Worm (Caenorhabditis elegans): Measurements from ENCODE around the gene srh-215.

srh-215 gene

ce11 chrV:16840283-16840682 is 8.5 kb upstream of the srh-215 start:
- TF ChIP-seq unc-62 (GFP tag; optimal IDR thresholded peaks at IDR 0.05): no peak

- TF ChIP-seq unc-62 (GFP tag; optimal IDR thresholded peaks at IDR 0.05): no peak
Observed at ce11 chrV:16838435-16838834, 6.6 kb upstream of the srh-215 start.

ce11 chrV:16836100-16836499 is 4.3 kb upstream of the srh-215 start:
- TF ChIP-seq unc-62 (GFP tag; optimal IDR thresholded peaks at IDR 0.05): no peak

DNA sequence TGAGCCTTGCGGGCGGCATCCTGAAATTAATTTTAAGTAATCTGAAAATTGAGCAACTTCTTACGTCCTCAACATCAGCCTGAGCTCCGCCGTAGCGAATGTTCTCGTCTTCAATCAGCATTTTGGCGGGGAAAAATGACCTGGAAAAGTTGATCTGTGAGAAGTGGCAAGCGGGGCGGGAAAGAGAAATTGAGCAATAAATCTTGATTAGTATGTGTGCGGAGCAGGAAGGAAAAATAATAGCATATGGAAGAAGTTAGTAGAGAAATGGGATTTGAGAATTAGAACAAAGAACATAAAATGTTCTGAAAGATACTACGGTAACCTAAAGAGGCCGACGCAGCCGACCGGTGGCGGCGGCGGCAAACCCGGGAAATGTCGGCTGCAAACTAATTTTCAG is 3.2 kb upstream of the srh-215 start, which contains the start of gene tni-3:
tni-3 (minus strand) TSS at position 140 of the 400 bp plus-strand sequence.
- TF ChIP-seq unc-62 (GFP tag; optimal IDR thresholded peaks at IDR 0.05): no peak

ce11 chrV:16833672-16834071 is 1.9 kb upstream of the srh-215 start:
- TF ChIP-seq unc-62 (GFP tag; optimal IDR thresholded peaks at IDR 0.05): no peak

DNA sequence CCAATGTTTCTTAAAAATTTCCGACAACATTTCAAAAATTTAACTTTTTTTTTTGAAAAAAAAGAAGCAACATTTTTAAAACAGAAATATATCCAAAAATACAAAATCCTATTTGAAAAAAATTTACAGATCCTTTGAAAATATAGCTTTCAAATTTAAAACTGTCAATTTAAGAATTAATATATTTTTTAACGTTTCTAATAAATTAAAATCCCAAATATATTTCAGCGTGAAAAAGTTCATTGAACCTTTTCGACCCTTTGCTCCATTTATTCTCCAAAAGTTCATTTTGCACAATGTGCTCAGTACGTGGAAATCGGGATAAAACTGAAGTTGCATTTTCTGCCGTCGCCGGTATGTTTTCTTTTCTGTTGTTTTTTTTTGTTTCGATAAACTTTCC is 1.0 kb upstream of the srh-215 start, which contains the start of gene phy-3:
phy-3 (plus strand) TSS at position 301 of the 400 bp plus-strand sequence.
- no peak for TF ChIP-seq unc-62 (GFP tag; optimal IDR thresholded peaks at IDR 0.05)

DNA sequence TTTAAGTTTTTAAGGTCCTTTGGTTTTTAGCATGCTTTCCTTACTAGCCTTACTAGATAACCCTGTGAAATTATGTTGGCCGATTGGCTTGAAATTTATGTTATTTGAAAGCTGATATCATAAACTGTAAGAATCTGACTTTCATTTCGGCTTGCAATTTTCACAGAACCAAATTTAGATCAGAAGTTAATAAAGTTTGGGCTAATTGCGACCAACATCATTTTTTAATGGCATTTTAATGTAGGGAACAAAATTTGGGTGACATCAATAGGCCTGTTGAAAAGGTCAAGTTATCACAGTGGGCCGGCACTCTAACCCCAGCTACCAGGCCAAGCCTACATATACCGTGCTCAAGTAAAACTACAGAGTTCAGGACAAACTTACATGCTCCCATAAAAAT is 511 bp downstream of the srh-215 start:
- TF ChIP-seq unc-62 (GFP tag; optimal IDR thresholded peaks at IDR 0.05): no peak

ce11 chrV:16829396-16829795 is 2.4 kb downstream of the srh-215 start, which contains the start of gene srh-214:
srh-214 (minus strand) TSS chrV:16829755.
- TF ChIP-seq unc-62 (GFP tag; optimal IDR thresholded peaks at IDR 0.05): no peak

DNA sequence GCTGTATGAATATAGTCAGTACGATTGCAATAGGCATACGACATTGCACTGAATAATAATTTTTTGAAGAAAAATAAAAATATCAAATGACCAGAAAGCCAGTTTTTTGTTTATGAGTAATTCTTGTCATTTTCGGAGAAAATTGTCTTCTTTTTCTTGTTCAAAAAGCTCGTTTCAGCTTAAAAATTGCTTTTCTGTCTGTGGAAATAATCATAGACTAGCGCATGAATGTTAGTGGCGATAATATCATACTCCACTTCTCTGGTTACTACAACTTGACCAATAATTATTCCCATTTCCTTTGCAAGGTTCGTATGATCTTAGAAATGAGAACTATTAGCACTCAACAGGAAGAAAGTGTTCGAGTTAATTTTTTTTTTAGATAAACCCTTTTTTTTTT is 4.3 kb downstream of the srh-215 start, which contains the start of gene srh-216:
srh-216 (minus strand) TSS at position 101 of the 400 bp plus-strand sequence.
- no peak for TF ChIP-seq unc-62 (GFP tag; optimal IDR thresholded peaks at IDR 0.05)

DNA sequence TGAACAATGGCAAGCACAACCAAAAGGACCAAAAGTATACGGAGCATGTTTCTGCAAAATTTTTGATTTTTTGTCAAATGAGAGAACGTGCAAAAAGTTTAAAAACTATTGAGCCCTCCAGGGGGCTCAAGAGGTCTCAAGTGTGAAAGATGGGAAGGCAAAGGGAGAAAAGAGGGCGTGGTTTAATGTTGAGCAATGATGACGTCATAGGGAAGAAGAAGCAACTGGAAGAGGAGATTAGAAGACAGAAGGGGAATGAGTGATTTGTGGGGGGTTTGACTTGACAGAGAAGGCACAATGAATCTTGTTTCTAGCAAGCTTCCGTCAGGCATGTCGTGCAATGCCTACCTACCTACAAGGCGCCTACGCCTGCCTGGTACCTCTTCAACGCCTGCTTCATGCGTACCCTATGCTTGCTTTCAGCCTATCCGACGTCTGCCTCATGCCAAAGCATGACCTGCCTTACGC is 10.5 kb downstream of the srh-215 start, which contains the start of gene T20B3.14:
T20B3.14 (minus strand) TSS at position 51 of the 468 bp plus-strand sequence.
- TF ChIP-seq unc-62 (GFP tag; optimal IDR thresholded peaks at IDR 0.05): no peak

ce11 chrV:16816707-16817106 is 15.1 kb downstream of the srh-215 start:
- TF ChIP-seq unc-62 (GFP tag; optimal IDR thresholded peaks at IDR 0.05): no peak

DNA sequence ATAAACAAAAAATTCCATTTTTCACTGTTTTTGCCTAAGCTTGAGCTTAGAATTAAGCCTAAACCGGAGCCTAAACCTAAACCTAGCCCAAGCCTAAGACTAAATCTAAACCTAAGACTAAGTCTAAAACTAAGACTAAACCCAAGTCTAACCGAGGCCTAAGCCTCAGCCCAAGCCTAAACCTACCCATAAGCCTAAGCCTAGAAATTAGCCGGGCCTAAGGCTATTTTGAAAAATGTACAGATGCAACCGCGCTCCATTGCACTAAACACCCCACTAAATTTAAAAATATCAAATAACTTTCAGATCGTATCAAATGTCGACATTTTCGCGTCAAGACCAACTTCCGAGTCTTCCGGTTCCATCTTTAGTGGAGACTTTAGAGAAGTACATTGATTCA is 16.6 kb downstream of the srh-215 start, which contains the start of gene T20B3.1:
T20B3.1 (plus strand) TSS at position 301 of the 400 bp plus-strand sequence.
- no peak for TF ChIP-seq unc-62 (GFP tag; optimal IDR thresholded peaks at IDR 0.05)

DNA sequence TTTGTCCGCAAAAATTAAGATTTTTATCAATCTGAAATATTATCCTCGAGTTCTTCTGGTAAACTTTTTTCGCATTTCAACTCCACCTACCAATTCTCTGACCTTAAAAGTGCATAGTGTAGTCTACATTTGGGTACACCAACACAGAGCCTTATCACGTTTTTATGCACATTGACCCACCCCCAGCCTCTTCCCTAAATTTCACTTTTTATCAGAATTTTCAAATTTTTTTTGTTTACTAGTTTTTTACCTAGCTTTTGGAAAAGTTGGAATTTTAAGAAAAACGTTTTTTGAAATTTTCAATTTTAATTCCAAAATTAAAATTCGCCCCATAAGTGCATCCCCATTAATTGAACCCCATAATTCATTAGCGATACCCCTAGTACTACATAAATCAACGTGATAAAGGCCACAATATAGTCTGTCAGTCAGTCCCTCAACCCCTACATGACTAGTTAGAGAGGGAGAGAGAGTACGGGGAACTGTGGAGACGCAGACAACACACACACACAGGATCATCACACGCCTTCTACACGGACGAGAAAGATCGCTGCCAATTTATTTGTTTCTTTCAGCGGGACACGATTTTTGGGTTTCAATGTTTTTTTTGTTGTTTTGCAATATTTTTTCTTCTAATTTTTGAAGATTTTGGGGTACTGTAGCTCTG is 17.1 kb downstream of the srh-215 start:
- no peak for TF ChIP-seq unc-62 (GFP tag; optimal IDR thresholded peaks at IDR 0.05)

ce11 chrV:16812371-16812770 is 19.4 kb downstream of the srh-215 start:
- no peak for TF ChIP-seq unc-62 (GFP tag; optimal IDR thresholded peaks at IDR 0.05)

DNA sequence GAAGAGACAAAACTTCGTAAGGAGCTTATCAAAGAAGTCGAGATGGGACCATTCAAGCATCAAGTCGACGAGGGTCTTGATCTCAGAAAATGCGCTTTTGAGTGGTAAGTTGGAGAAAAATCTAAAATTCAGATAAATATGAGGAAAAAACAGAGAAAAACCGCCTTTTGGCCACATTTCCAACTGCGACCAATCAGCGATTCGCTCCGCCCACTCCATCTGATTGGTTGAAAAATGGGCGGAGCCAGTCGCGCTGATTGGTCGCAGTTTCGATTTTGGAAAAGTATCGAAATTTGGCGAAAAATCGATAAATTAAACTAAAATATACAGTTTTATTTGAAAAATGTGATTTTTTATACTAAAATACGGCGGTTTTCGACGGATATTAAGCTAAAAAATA is 20.0 kb downstream of the srh-215 start:
- TF ChIP-seq unc-62 (GFP tag; optimal IDR thresholded peaks at IDR 0.05): no peak

DNA sequence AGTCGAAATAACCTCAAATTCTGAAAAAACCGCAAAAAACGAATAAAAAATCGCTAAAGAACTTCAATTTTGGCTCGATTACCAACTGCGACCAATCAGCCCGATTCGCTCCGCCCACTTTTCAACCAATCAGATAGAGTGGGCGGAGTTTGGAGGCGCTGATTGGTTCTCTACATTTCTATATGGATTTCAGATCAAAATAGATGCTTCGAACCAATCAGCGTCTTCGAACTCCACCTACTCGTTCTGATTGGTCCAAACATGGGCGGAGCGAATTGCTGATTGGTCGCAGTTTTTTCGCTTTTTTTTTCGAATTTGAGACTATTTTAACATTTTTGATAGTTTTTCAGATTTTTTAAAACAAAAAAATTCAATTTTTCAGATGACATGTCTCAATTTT is 23.7 kb downstream of the srh-215 start:
- TF ChIP-seq unc-62 (GFP tag; optimal IDR thresholded peaks at IDR 0.05): no peak

DNA sequence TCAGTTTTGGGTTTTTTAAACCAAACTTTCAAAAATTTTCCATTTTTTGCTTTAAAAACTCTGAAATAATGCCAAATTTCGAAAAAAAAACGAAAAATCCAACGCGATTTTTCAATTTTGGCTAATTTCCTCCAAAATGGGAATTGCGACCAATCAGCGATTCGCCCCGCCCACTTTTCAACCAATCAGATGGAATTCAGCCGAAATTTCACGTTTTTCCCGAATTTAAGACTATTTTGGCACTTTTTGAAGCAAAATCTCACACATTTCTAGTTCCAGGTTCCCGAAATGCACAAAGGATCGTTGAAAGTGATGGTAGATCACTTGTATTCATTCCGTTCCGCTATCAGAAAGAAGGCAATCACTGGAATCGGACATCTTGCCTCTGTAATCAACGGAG is 27.0 kb downstream of the srh-215 start:
- no peak for TF ChIP-seq unc-62 (GFP tag; optimal IDR thresholded peaks at IDR 0.05)
